Fruit fly (Drosophila melanogaster): ENCODE results near the gene tx.

dm6 chr3R:26436540-26436939 is 4.0 kb upstream of the tx start:
- no peak for TF ChIP-seq pan (optimal IDR thresholded peaks at IDR 0.05)
- no peak for TF ChIP-seq usp (GFP tag; optimal IDR thresholded peaks at IDR 0.05)

Measured in whole organism, wandering third instar larva.